Worm (Caenorhabditis elegans): ENCODE data around the gene josd-1.

ce11 chrIII:2834998-2835397 lies 1.4 kb upstream of the josd-1 start:
- no peak for TF ChIP-seq dao-5 (tag; optimal IDR thresholded peaks at IDR 0.05)
- no peak for TF ChIP-seq W03F9.2 (tag; optimal IDR thresholded peaks at IDR 0.05)
- no peak for TF ChIP-seq him-1 (tag; optimal IDR thresholded peaks at IDR 0.05)

Data from whole organism, L4/young adult.